Fruit fly (Drosophila melanogaster) whole organism, embryonic: ENCODE results near the gene HtrA2.

ENCODE experiments used
- Blimp-1 ChIP-seq: fragments of 200-800 bp; sonication (Bioruptor generic); optimal IDR thresholded peaks from 3 replicates; lab custom pipeline; 2018; ENCODE audit warnings: missing biosample characterization, missing genetic modification characterization, mild to moderate bottlenecking, moderate library complexity, missing genetic modification reagents
- CG10267 ChIP-seq: fragments of 200-800 bp; sonication (Bioruptor generic); optimal IDR thresholded peaks from 2 replicates; lab custom pipeline; 2018; ENCODE audit warnings: missing biosample characterization, mild to moderate bottlenecking, missing genetic modification characterization, moderate library complexity
- CG12155 ChIP-seq: fragments of 200-800 bp; sonication (Bioruptor generic); optimal IDR thresholded peaks from 3 replicates; lab custom pipeline; 2016; ENCODE audit warnings: missing biosample characterization, missing genetic modification characterization
- CG14710 ChIP-seq: fragments of 200-800 bp; sonication (Bioruptor generic); optimal IDR thresholded peaks from 3 replicates; lab custom pipeline; 2019; ENCODE audit warnings: missing biosample characterization, mild to moderate bottlenecking, missing genetic modification characterization, moderate library complexity
- CG14860 ChIP-seq: fragments of 200-800 bp; sonication (Bioruptor generic); IDR thresholded peaks from 3 replicates; pipeline ENCODE4 v1.3.6; 2022; ENCODE audit warnings: missing biosample characterization, missing genetic modification characterization; ENCODE audit not compliant: partially characterized antibody
- CG15601 ChIP-seq: fragments of 200-800 bp; sonication (Bioruptor generic); optimal IDR thresholded peaks from 3 replicates; lab custom pipeline; 2019; ENCODE audit warnings: missing biosample characterization, mild to moderate bottlenecking, missing genetic modification characterization, moderate library complexity
- CG16813 ChIP-seq: fragments of 200-800 bp; sonication (Bioruptor generic); IDR thresholded peaks from 3 replicates; pipeline ENCODE4 v1.3.6; 2022; ENCODE audit warnings: missing biosample characterization, missing genetic modification characterization; ENCODE audit not compliant: partially characterized antibody
- CG2120 ChIP-seq: fragments of 200-800 bp; sonication (Bioruptor generic); optimal IDR thresholded peaks from 3 replicates; lab custom pipeline; 2016; ENCODE audit warnings: missing biosample characterization, missing genetic modification characterization
- CG2678 ChIP-seq: fragments of 200-800 bp; sonication (Bioruptor generic); optimal IDR thresholded peaks from 3 replicates; lab custom pipeline; 2019; ENCODE audit warnings: missing biosample characterization, mild to moderate bottlenecking, missing genetic modification characterization, moderate library complexity
- CG34224 ChIP-seq: fragments of 200-800 bp; sonication (Bioruptor generic); IDR thresholded peaks from 3 replicates; pipeline ENCODE4 v1.3.6; 2022; ENCODE audit warnings: missing biosample characterization, missing genetic modification characterization; ENCODE audit not compliant: partially characterized antibody
- CG42726 ChIP-seq: fragments of 200-800 bp; sonication (Bioruptor generic); IDR thresholded peaks from 2 replicates; pipeline ENCODE4 v1.3.6; 2022; ENCODE audit warnings: missing biosample characterization, missing genetic modification characterization; ENCODE audit not compliant: partially characterized antibody
- CG4424 ChIP-seq: fragments of 200-800 bp; sonication (Bioruptor generic); optimal IDR thresholded peaks from 3 replicates; lab custom pipeline; 2016; ENCODE audit warnings: missing biosample characterization, missing genetic modification characterization
- CG4617 ChIP-seq: fragments of 200-800 bp; sonication (Bioruptor generic); optimal IDR thresholded peaks from 3 replicates; lab custom pipeline; 2016; ENCODE audit warnings: missing biosample characterization, missing genetic modification characterization, borderline replicate concordance
- CG6791 ChIP-seq: fragments of 200-800 bp; sonication (Bioruptor generic); IDR thresholded peaks from 3 replicates; pipeline ENCODE4 v1.3.6; 2022; ENCODE audit warnings: missing biosample characterization, missing genetic modification characterization; ENCODE audit not compliant: partially characterized antibody
- CHES-1-like ChIP-seq: fragments of 200-800 bp; sonication (Bioruptor generic); optimal IDR thresholded peaks from 2 replicates; lab custom pipeline; 2016; ENCODE audit warnings: missing biosample characterization, missing genetic modification characterization
- D19B ChIP-seq: fragments of 200-800 bp; sonication (Bioruptor generic); optimal IDR thresholded peaks from 2 replicates; lab custom pipeline; 2017; ENCODE audit warnings: missing biosample characterization, mild to moderate bottlenecking, missing genetic modification characterization
- Dad ChIP-seq: fragments of 200-800 bp; sonication (Bioruptor generic); optimal IDR thresholded peaks from 3 replicates; lab custom pipeline; 2016; ENCODE audit warnings: missing biosample characterization, missing genetic modification characterization
- Deaf1 ChIP-seq: fragments of 200-800 bp; optimal IDR thresholded peaks from 3 replicates; lab custom pipeline; 2019; ENCODE audit warnings: missing biosample characterization, mild to moderate bottlenecking, missing genetic modification characterization, moderate library complexity
- Dll ChIP-seq: fragments of 200-800 bp; sonication (Bioruptor generic); IDR thresholded peaks from 4 replicates; pipeline ENCODE4 v1.3.6; 2022; ENCODE audit warnings: missing biosample characterization, missing genetic modification characterization; ENCODE audit not compliant: partially characterized antibody
- Doc3 ChIP-seq: fragments of 200-800 bp; sonication (Bioruptor generic); IDR thresholded peaks from 3 replicates; pipeline ENCODE4 v1.3.6; 2022; ENCODE audit warnings: missing biosample characterization, missing genetic modification characterization; ENCODE audit not compliant: partially characterized antibody
- Dp ChIP-seq: fragments of 200-800 bp; sonication (Bioruptor generic); optimal IDR thresholded peaks from 2 replicates; lab custom pipeline; 2018; ENCODE audit warnings: missing biosample characterization, mild to moderate bottlenecking, missing genetic modification characterization, moderate library complexity
- Dref ChIP-seq: fragments of 200-800 bp; sonication (Bioruptor generic); IDR thresholded peaks from 2 replicates; pipeline ENCODE4 v1.3.6; 2022; ENCODE audit warnings: missing biosample characterization, missing genetic modification characterization
- Ets97D ChIP-seq: fragments of 200-800 bp; sonication (Bioruptor generic); optimal IDR thresholded peaks from 3 replicates; lab custom pipeline; 2016; ENCODE audit warnings: missing biosample characterization, missing genetic modification characterization
- Fer3 ChIP-seq: fragments of 200-800 bp; sonication (Bioruptor generic); optimal IDR thresholded peaks from 2 replicates; lab custom pipeline; 2018; ENCODE audit warnings: missing biosample characterization, mild to moderate bottlenecking, missing genetic modification characterization, moderate library complexity
- HLH4C ChIP-seq: fragments of 200-800 bp; sonication (Bioruptor generic); IDR thresholded peaks from 3 replicates; pipeline ENCODE4 v1.3.6; 2022; ENCODE audit warnings: missing biosample characterization, missing genetic modification characterization; ENCODE audit not compliant: partially characterized antibody
- Hr51 ChIP-seq, 2 experiments: fragments of 200-800 bp; sonication (Bioruptor generic); optimal IDR thresholded peaks; 2 replicates in 1 of 2; 3 replicates in 1 of 2; lab custom pipeline; 2016 to 2018; ENCODE audit warnings: missing biosample characterization in 2 of 2, missing genetic modification characterization in 2 of 2, mild to moderate bottlenecking in 1 of 2, moderate library complexity in 1 of 2
- MBD-R2 ChIP-seq: fragments of 200-800 bp; sonication (Bioruptor generic); IDR thresholded peaks from 2 replicates; pipeline ENCODE4 v1.3.6; 2022; ENCODE audit warnings: missing biosample characterization, missing genetic modification characterization
- MTF-1 ChIP-seq: fragments of 200-800 bp; sonication (Bioruptor generic); optimal IDR thresholded peaks from 2 replicates; lab custom pipeline; 2018; ENCODE audit warnings: missing biosample characterization, mild to moderate bottlenecking, missing genetic modification characterization, borderline replicate concordance
- Ptx1 ChIP-seq: fragments of 200-800 bp; sonication (Bioruptor generic); IDR thresholded peaks from 2 replicates; pipeline ENCODE4 v1.3.6; 2022; ENCODE audit warnings: missing biosample characterization, missing genetic modification characterization
- Scr ChIP-seq: fragments of 200-800 bp; sonication (Bioruptor generic); IDR thresholded peaks from 2 replicates; pipeline ENCODE4 v1.3.6; 2022; ENCODE audit warnings: missing biosample characterization, missing genetic modification characterization; ENCODE audit not compliant: partially characterized antibody
- TFAM ChIP-seq: fragments of 200-800 bp; sonication (Bioruptor generic); optimal IDR thresholded peaks from 2 replicates; lab custom pipeline; 2017; ENCODE audit warnings: missing biosample characterization, missing genetic modification characterization, inconsistent platforms
- Xrp1 ChIP-seq: fragments of 200-800 bp; sonication (Bioruptor generic); IDR thresholded peaks from 2 replicates; pipeline ENCODE4 v1.3.6; 2022; ENCODE audit warnings: missing biosample characterization, missing genetic modification characterization
- ato ChIP-seq: fragments of 200-800 bp; sonication (Bioruptor generic); IDR thresholded peaks from 2 replicates; pipeline ENCODE4 v1.3.6; 2022; ENCODE audit warnings: missing biosample characterization, missing genetic modification characterization; ENCODE audit not compliant: partially characterized antibody
- bbx ChIP-seq: fragments of 200-800 bp; sonication (Bioruptor generic); IDR thresholded peaks from 2 replicates; pipeline ENCODE4 v1.3.6; 2022; ENCODE audit warnings: missing biosample characterization, missing genetic modification characterization; ENCODE audit not compliant: partially characterized antibody
- bigmax ChIP-seq: fragments of 200-800 bp; sonication (Bioruptor generic); optimal IDR thresholded peaks from 2 replicates; lab custom pipeline; 2018; ENCODE audit warnings: missing biosample characterization, mild to moderate bottlenecking, missing genetic modification characterization
- btn ChIP-seq: fragments of 200-800 bp; sonication (Bioruptor generic); optimal IDR thresholded peaks from 2 replicates; lab custom pipeline; 2016; ENCODE audit warnings: missing biosample characterization, missing genetic modification characterization
- cato ChIP-seq: fragments of 200-800 bp; sonication (Bioruptor generic); optimal IDR thresholded peaks from 2 replicates; lab custom pipeline; 2016; ENCODE audit warnings: missing biosample characterization, missing genetic modification characterization, borderline replicate concordance
- crp ChIP-seq, 2 experiments: fragments of 200-800 bp; sonication (Bioruptor generic); optimal IDR thresholded peaks; 2 replicates in 1 of 2; 3 replicates in 1 of 2; lab custom pipeline; 2017; ENCODE audit warnings: missing biosample characterization in 2 of 2, missing genetic modification characterization in 2 of 2, mild to moderate bottlenecking in 1 of 2, moderate library complexity in 1 of 2
- dm ChIP-seq: fragments of 200-800 bp; sonication (Bioruptor generic); optimal IDR thresholded peaks from 3 replicates; lab custom pipeline; 2016; ENCODE audit warnings: missing biosample characterization, missing genetic modification characterization
- dmrt99B ChIP-seq: fragments of 200-800 bp; sonication (Bioruptor generic); optimal IDR thresholded peaks from 2 replicates; lab custom pipeline; 2018; ENCODE audit warnings: missing biosample characterization, mild to moderate bottlenecking, missing genetic modification characterization, moderate library complexity
- gt ChIP-seq: fragments of 200-800 bp; sonication (Bioruptor generic); IDR thresholded peaks from 2 replicates; pipeline ENCODE4 v1.3.6; 2022; ENCODE audit warnings: missing biosample characterization, missing genetic modification characterization
- insv ChIP-seq, 2 experiments: fragments of 200-800 bp; sonication (Bioruptor generic); optimal IDR thresholded peaks; 3 replicates each; lab custom pipeline; 2016 to 2018; ENCODE audit warnings: missing biosample characterization in 2 of 2, missing genetic modification characterization in 2 of 2
- ken ChIP-seq: fragments of 200-800 bp; sonication (Bioruptor generic); IDR thresholded peaks from 3 replicates; pipeline ENCODE4 v1.3.6; 2022; ENCODE audit warnings: missing biosample characterization, missing genetic modification characterization
- pzg ChIP-seq: fragments of 200-800 bp; sonication (Bioruptor generic); optimal IDR thresholded peaks from 3 replicates; lab custom pipeline; 2018; ENCODE audit warnings: missing biosample characterization, mild to moderate bottlenecking, missing genetic modification characterization, moderate library complexity
- sima ChIP-seq: fragments of 200-800 bp; sonication (Bioruptor generic); optimal IDR thresholded peaks from 2 replicates; lab custom pipeline; 2016; ENCODE audit warnings: missing biosample characterization, missing genetic modification characterization
- stwl ChIP-seq: fragments of 200-800 bp; sonication (Bioruptor generic); optimal IDR thresholded peaks from 3 replicates; lab custom pipeline; 2018; ENCODE audit warnings: missing biosample characterization, mild to moderate bottlenecking, missing genetic modification characterization, moderate library complexity
- tna ChIP-seq: fragments of 200-800 bp; sonication (Bioruptor generic); IDR thresholded peaks from 2 replicates; pipeline ENCODE4 v1.3.6; 2022; ENCODE audit warnings: missing biosample characterization, missing genetic modification characterization; ENCODE audit not compliant: partially characterized antibody
- wdn ChIP-seq: fragments of 200-800 bp; sonication (Bioruptor generic); IDR thresholded peaks from 2 replicates; pipeline ENCODE4 v1.3.6; 2022; ENCODE audit warnings: missing biosample characterization, missing genetic modification characterization

Gene HtrA2

dm6 chr3R:14513420-14513819, 1.9 kb upstream of the HtrA2 start, which contains the start of gene CG8461 (continued):
- TF ChIP-seq Dad (no peak), bigmax (GFP tag; lab: Kevin White, UChicago) (no peak), Scr (GFP tag; lab: Robert Waterston, UW) (peak; percentile 61), Ets97D (GFP tag; lab: Kevin White, UChicago) (peak; percentile 20), TFAM (GFP tag; lab: Kevin White, UChicago) (no peak), tna (peak; percentile 82), Ptx1 (GFP tag; lab: Robert Waterston, UW) (no peak), insv (GFP tag; optimal IDR thresholded peaks at IDR 0.05; lab: Kevin White, UChicago) (no peak), stwl (peak; percentile 80), ken (GFP tag; lab: Robert Waterston, UW) (no peak), Dref (GFP tag; lab: Robert Waterston, UW) (peak; percentile 76), crp (GFP tag; optimal IDR thresholded peaks at IDR 0.05; lab: Kevin White, UChicago) (peak; percentile 58 to 94), Deaf1 (tag; lab: Kevin White, UChicago) (no peak), CG10267 (tag; lab: Kevin White, UChicago) (peak; percentile 91), gt (GFP tag; lab: Robert Waterston, UW) (no peak), pzg (GFP tag; lab: Kevin White, UChicago) (peak; percentile 26), HLH4C (peak; percentile 89), CG4424 (GFP tag; lab: Kevin White, UChicago) (no peak), bbx (GFP tag; lab: Robert Waterston, UW) (peak; percentile 76), Xrp1 (GFP tag; lab: Robert Waterston, UW) (no peak), btn (GFP tag; lab: Kevin White, UChicago) (no peak), ato (GFP tag; lab: Robert Waterston, UW) (peak; percentile 51), CHES-1-like (no peak), CG34224 (GFP tag; lab: Robert Waterston, UW) (peak; percentile 68; the same call in 2 of the 3 replicates), Fer3 (tag; lab: Kevin White, UChicago) (no peak), CG12155 (GFP tag; lab: Kevin White, UChicago) (no peak), CG6791 (GFP tag; lab: Robert Waterston, UW) (peak; percentile 74), MBD-R2 (peak; percentile 78), CG2120 (GFP tag; lab: Kevin White, UChicago) (peak; percentile 15), dmrt99B (tag; lab: Kevin White, UChicago) (no peak), Blimp-1 (no peak), sima (GFP tag; lab: Kevin White, UChicago) (no peak), CG2678 (no peak), Dll (GFP tag; lab: Robert Waterston, UW) (peak; percentile 67; the same call in 3 of the 4 replicates), CG15601 (tag; lab: Kevin White, UChicago) (no peak), wdn (GFP tag; lab: Robert Waterston, UW) (no peak), CG4617 (GFP tag; lab: Kevin White, UChicago) (peak; percentile 15), CG14860 (GFP tag; lab: Robert Waterston, UW) (peak; percentile 47; the same call in 2 of the 3 replicates), Dp (GFP tag; lab: Kevin White, UChicago) (peak; percentile 92), CG14710 (tag; lab: Kevin White, UChicago) (no peak), cato (GFP tag; lab: Kevin White, UChicago) (no peak), CG16813 (GFP tag; lab: Robert Waterston, UW) (peak; percentile 44; the same call in 1 of the 3 replicates), dm (peak; percentile 38), D19B (GFP tag; lab: Kevin White, UChicago) (no peak), Doc3 (GFP tag; lab: Robert Waterston, UW) (peak; percentile 37; the same call in 1 of the 3 replicates), CG42726 (GFP tag; lab: Robert Waterston, UW) (no peak), MTF-1 (no peak), Hr51 (GFP tag; optimal IDR thresholded peaks at IDR 0.05; lab: Kevin White, UChicago) (no peak)
